Worm (Caenorhabditis elegans) whole organism, young adult: ENCODE results near the gene col-144.

Source experiments
- B0035.1 ChIP-seq: sonication (generic microtip); optimal IDR thresholded peaks from 2 replicates; lab custom pipeline; 2016; ENCODE audit warnings: missing genetic modification characterization, mild to moderate bottlenecking, missing compliant biosample characterization, missing genotype, missing genetic modification reagents
- F10E7.11 ChIP-seq: sonication (generic microtip); optimal IDR thresholded peaks from 2 replicates; lab custom pipeline; 2017; ENCODE audit warnings: mild to moderate bottlenecking, missing genetic modification characterization, moderate library complexity, missing compliant biosample characterization
- F23B12.7 ChIP-seq: sonication (generic microtip); optimal IDR thresholded peaks from 2 replicates; lab custom pipeline; 2017; ENCODE audit warnings: missing genetic modification characterization, mild to moderate bottlenecking, missing compliant biosample characterization, antibody characterized with exemption, moderate library complexity; ENCODE audit not compliant: insufficient read depth
- F37B4.10 ChIP-seq: fragments of 200-800 bp; sonication (Bioruptor generic); IDR thresholded peaks from 2 replicates; pipeline ENCODE4 v1.3.6; 2022; ENCODE audit warnings: missing genetic modification characterization, missing compliant biosample characterization
- F52B5.7 ChIP-seq: sonication (generic microtip); optimal IDR thresholded peaks from 2 replicates; lab custom pipeline; 2016; ENCODE audit warnings: mild to moderate bottlenecking, missing genetic modification characterization, missing compliant biosample characterization
- F57C9.4 ChIP-seq: sonication (generic microtip); optimal IDR thresholded peaks from 2 replicates; lab custom pipeline; 2017; ENCODE audit warnings: mild to moderate bottlenecking, missing genetic modification characterization, missing compliant biosample characterization
- K11D2.4 ChIP-seq: fragments of 200-800 bp; sonication (Bioruptor generic); IDR thresholded peaks from 2 replicates; pipeline ENCODE4 v1.3.6; 2022; ENCODE audit warnings: missing genetic modification reagents, missing genetic modification characterization, missing compliant biosample characterization
- K12H6.12 ChIP-seq: fragments of 200-800 bp; sonication (Bioruptor generic); optimal IDR thresholded peaks from 2 replicates; lab custom pipeline; 2018; ENCODE audit warnings: mild to moderate bottlenecking, missing genetic modification characterization, missing compliant biosample characterization
- Y53F4B.3 ChIP-seq: fragments of 200-800 bp; sonication (Bioruptor generic); IDR thresholded peaks from 2 replicates; pipeline ENCODE4 v1.3.6; 2022; ENCODE audit warnings: missing genetic modification reagents, missing genetic modification characterization, missing compliant biosample characterization
- Y53G8AR.9 ChIP-seq: fragments of 200-800 bp; sonication (Bioruptor generic); conservative IDR thresholded peaks from 2 replicates; pipeline ENCODE4 v1.3.6; 2022; ENCODE audit warnings: missing genetic modification reagents, missing genetic modification characterization, missing compliant biosample characterization
- Y67H2A.10 ChIP-seq: fragments of 200-800 bp; sonication (Bioruptor generic); conservative IDR thresholded peaks from 2 replicates; pipeline ENCODE4 v1.3.6; 2022; ENCODE audit warnings: missing genetic modification reagents, missing genetic modification characterization, missing compliant biosample characterization
- akir-1 ChIP-seq: fragments of 200-800 bp; sonication (Bioruptor generic); optimal IDR thresholded peaks from 2 replicates; lab custom pipeline; 2018; ENCODE audit warnings: mild to moderate bottlenecking, missing genetic modification characterization, moderate library complexity, missing compliant biosample characterization
- bed-1 ChIP-seq: fragments of 200-800 bp; sonication (Bioruptor generic); IDR thresholded peaks from 2 replicates; pipeline ENCODE4 v1.3.6; 2022; ENCODE audit warnings: missing genetic modification reagents, missing genetic modification characterization, missing compliant biosample characterization
- cebp-1 ChIP-seq, 2 experiments: fragments of 200-800 bp in 1 of 2; sonication (Bioruptor generic) in 1 of 2; sonication (generic microtip) in 1 of 2; IDR thresholded peaks in 1 of 2; optimal IDR thresholded peaks in 1 of 2; 2 replicates each; pipeline versions ENCODE4 v1.3.6 to Lab custom; 2017 to 2022; ENCODE audit warnings: missing compliant biosample characterization in 2 of 2, missing genetic modification characterization in 2 of 2, mild to moderate bottlenecking in 1 of 2, missing genetic modification reagents in 1 of 2, moderate library complexity in 1 of 2
- ceh-100 ChIP-seq: fragments of 200-800 bp; sonication (Bioruptor generic); IDR thresholded peaks from 2 replicates; pipeline ENCODE4 v1.3.6; 2022; ENCODE audit warnings: missing genetic modification reagents, missing genetic modification characterization, missing compliant biosample characterization
- ceh-58 ChIP-seq: fragments of 200-800 bp; sonication (Bioruptor generic); IDR thresholded peaks from 2 replicates; pipeline ENCODE4 v1.3.6; 2022; ENCODE audit warnings: missing genetic modification characterization, missing compliant biosample characterization
- dox-1 ChIP-seq: fragments of 200-800 bp; sonication (Bioruptor generic); IDR thresholded peaks from 2 replicates; pipeline ENCODE4 v1.3.6; 2022; ENCODE audit warnings: missing genetic modification reagents, missing genetic modification characterization, missing compliant biosample characterization
- efl-1 ChIP-seq: fragments of 150-350 bp; optimal IDR thresholded peaks from 2 replicates; lab custom pipeline; 2014; ENCODE audit warnings: missing biosample characterization, missing genetic modification reagents, missing genetic modification characterization
- ekl-4 ChIP-seq: fragments of 200-800 bp; sonication (Bioruptor generic); IDR thresholded peaks from 2 replicates; pipeline ENCODE4 v1.3.6; 2022; ENCODE audit warnings: missing genetic modification reagents, missing genetic modification characterization, missing compliant biosample characterization
- fkh-3 ChIP-seq: sonication (generic microtip); optimal IDR thresholded peaks from 2 replicates; lab custom pipeline; 2016; ENCODE audit warnings: mild to moderate bottlenecking, missing genetic modification characterization, missing compliant biosample characterization
- hlh-12 ChIP-seq: sonication (generic microtip); optimal IDR thresholded peaks from 2 replicates; lab custom pipeline; 2016; ENCODE audit warnings: missing genetic modification characterization, missing compliant biosample characterization
- hmg-20 ChIP-seq: fragments of 200-800 bp; sonication (Bioruptor generic); IDR thresholded peaks from 2 replicates; pipeline ENCODE4 v1.3.6; 2022; ENCODE audit warnings: missing genetic modification reagents, missing genetic modification characterization, missing compliant biosample characterization
- hrde-1 ChIP-seq: sonication (generic microtip); optimal IDR thresholded peaks from 2 replicates; lab custom pipeline; 2016; ENCODE audit warnings: missing genetic modification characterization, mild to moderate bottlenecking, missing compliant biosample characterization, moderate library complexity, missing genotype, missing genetic modification reagents, borderline replicate concordance
- let-607 ChIP-seq, 2 experiments: fragments of 200-800 bp in 1 of 2; sonication (Bioruptor generic) in 1 of 2; sonication (generic microtip) in 1 of 2; optimal IDR thresholded peaks; 2 replicates each; lab custom pipeline; 2016 to 2018; ENCODE audit warnings: mild to moderate bottlenecking in 2 of 2, missing compliant biosample characterization in 2 of 2, missing genetic modification characterization in 2 of 2, moderate library complexity in 2 of 2, missing genotype in 1 of 2
- lin-35 ChIP-seq, 3 experiments: fragments of 150-350 bp in 2 of 3; sonication (generic microtip) in 1 of 3; optimal IDR thresholded peaks; 2 replicates each; lab custom pipeline; 2014 to 2018; ENCODE audit warnings: missing biosample characterization in 3 of 3, missing genetic modification characterization in 3 of 3, missing genetic modification reagents in 3 of 3
- lin-40 ChIP-seq: sonication (generic microtip); optimal IDR thresholded peaks from 2 replicates; lab custom pipeline; 2016; ENCODE audit warnings: missing genetic modification characterization, mild to moderate bottlenecking, missing compliant biosample characterization, missing genotype, missing genetic modification reagents
- lin-54 ChIP-seq: fragments of 200-800 bp; sonication (Bioruptor generic); optimal IDR thresholded peaks from 2 replicates; lab custom pipeline; 2018; ENCODE audit warnings: mild to moderate bottlenecking, missing genetic modification characterization, missing compliant biosample characterization
- lsl-1 ChIP-seq: fragments of 200-800 bp; sonication (Bioruptor generic); optimal IDR thresholded peaks from 2 replicates; lab custom pipeline; 2018; ENCODE audit warnings: mild to moderate bottlenecking, missing genetic modification characterization, moderate library complexity, missing compliant biosample characterization
- madf-10 ChIP-seq: sonication (generic microtip); optimal IDR thresholded peaks from 2 replicates; lab custom pipeline; 2016; ENCODE audit warnings: mild to moderate bottlenecking, missing genetic modification characterization, missing compliant biosample characterization
- madf-6 ChIP-seq: fragments of 200-800 bp; sonication (Bioruptor generic); IDR thresholded peaks from 2 replicates; pipeline ENCODE4 v1.3.6; 2022; ENCODE audit warnings: missing genetic modification reagents, missing genetic modification characterization, missing compliant biosample characterization
- mes-4 ChIP-seq: sonication (generic microtip); optimal IDR thresholded peaks from 2 replicates; lab custom pipeline; 2016; ENCODE audit warnings: missing genotype, missing genetic modification characterization, missing compliant biosample characterization
- nfyb-1 ChIP-seq: fragments of 200-800 bp; sonication (Bioruptor generic); IDR thresholded peaks from 2 replicates; pipeline ENCODE4 v1.3.6; 2022; ENCODE audit warnings: missing genetic modification reagents, missing genetic modification characterization, missing compliant biosample characterization
- nhr-120 ChIP-seq: fragments of 200-800 bp; sonication (Bioruptor generic); IDR thresholded peaks from 2 replicates; pipeline ENCODE4 v1.3.6; 2022; ENCODE audit warnings: missing genetic modification characterization, missing compliant biosample characterization
- nhr-27 ChIP-seq: fragments of 200-800 bp; sonication (Bioruptor generic); optimal IDR thresholded peaks from 2 replicates; lab custom pipeline; 2018; ENCODE audit warnings: mild to moderate bottlenecking, missing genetic modification characterization, moderate library complexity, missing compliant biosample characterization
- pbrm-1 ChIP-seq: fragments of 200-800 bp; sonication (Bioruptor generic); IDR thresholded peaks from 2 replicates; pipeline ENCODE4 v1.3.6; 2022; ENCODE audit warnings: missing genetic modification reagents, missing genetic modification characterization, missing compliant biosample characterization
- repo-1 ChIP-seq: sonication (generic microtip); optimal IDR thresholded peaks from 2 replicates; lab custom pipeline; 2017; ENCODE audit warnings: mild to moderate bottlenecking, missing genetic modification characterization, missing compliant biosample characterization
- snpc-1.3 ChIP-seq: sonication (generic microtip); optimal IDR thresholded peaks from 2 replicates; lab custom pipeline; 2017; ENCODE audit warnings: missing genetic modification characterization, mild to moderate bottlenecking, missing compliant biosample characterization, antibody characterized with exemption, moderate library complexity, missing genotype, missing genetic modification reagents; ENCODE audit not compliant: insufficient read depth
- snpc-3.4 ChIP-seq: sonication (generic microtip); optimal IDR thresholded peaks from 2 replicates; lab custom pipeline; 2017; ENCODE audit warnings: missing genetic modification characterization, mild to moderate bottlenecking, missing compliant biosample characterization, antibody characterized with exemption, moderate library complexity, missing genotype, missing genetic modification reagents
- unc-130 ChIP-seq: sonication (generic microtip); optimal IDR thresholded peaks from 2 replicates; lab custom pipeline; 2016; ENCODE audit warnings: missing genetic modification reagents, missing genetic modification characterization, missing compliant biosample characterization
- unc-62 ChIP-seq: fragments of 150-350 bp; optimal IDR thresholded peaks from 2 replicates; lab custom pipeline; 2014; ENCODE audit warnings: missing biosample characterization, missing genetic modification reagents, missing genetic modification characterization
- ztf-26 ChIP-seq: sonication (generic microtip); optimal IDR thresholded peaks from 2 replicates; lab custom pipeline; 2017; ENCODE audit warnings: missing genetic modification characterization, missing compliant biosample characterization

Gene col-144

DNA sequence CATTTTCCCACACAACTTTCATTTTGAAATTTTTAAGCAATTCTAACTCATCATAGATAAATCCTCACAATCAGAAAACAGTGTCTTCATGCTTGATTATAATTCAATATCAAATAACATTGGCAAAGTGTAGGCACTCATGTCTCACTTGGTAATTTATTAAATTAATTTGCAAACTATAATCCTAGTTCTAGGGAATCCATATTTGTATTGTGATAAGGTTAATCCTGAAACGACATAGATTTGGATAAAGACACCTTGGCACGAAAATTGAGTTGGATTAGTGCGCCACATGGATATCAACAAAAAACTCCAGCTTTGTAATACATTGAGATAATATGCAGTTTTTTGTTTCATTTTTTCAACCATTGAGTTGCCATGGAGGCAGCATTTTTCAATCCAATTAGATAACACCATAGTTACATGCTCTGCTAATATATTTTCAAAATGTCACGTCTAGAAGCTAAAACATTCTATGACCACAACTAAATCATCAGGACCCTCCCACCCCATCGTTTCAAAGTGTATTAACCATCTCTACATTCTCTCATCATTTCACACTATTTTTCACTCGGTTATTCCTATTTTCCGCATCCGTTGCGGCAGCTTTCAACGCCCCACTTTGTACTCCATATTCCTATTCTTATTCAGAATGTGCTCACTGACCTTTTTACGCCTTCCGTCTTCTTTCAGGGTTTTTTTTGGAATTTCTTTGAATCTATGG, 23.4 kb upstream of the col-144 start:
- TF ChIP-seq ceh-100 (GFP tag; lab: Robert Waterston, UW) = no peak
- no peak for TF ChIP-seq Y67H2A.10
- TF ChIP-seq snpc-1.3 (tag; lab: Kevin White, UChicago) = no peak
- TF ChIP-seq madf-6 (GFP tag; lab: Robert Waterston, UW) = no peak
- no peak for TF ChIP-seq unc-130 (GFP tag; lab: Kevin White, UChicago)
- TF ChIP-seq fkh-3 (tag; lab: Kevin White, UChicago) = no peak
- TF ChIP-seq Y53G8AR.9 (GFP tag; lab: Robert Waterston, UW) = no peak
- TF ChIP-seq bed-1 (GFP tag; lab: Robert Waterston, UW) = no peak
- TF ChIP-seq hlh-12 (tag; lab: Kevin White, UChicago) = no peak

DNA sequence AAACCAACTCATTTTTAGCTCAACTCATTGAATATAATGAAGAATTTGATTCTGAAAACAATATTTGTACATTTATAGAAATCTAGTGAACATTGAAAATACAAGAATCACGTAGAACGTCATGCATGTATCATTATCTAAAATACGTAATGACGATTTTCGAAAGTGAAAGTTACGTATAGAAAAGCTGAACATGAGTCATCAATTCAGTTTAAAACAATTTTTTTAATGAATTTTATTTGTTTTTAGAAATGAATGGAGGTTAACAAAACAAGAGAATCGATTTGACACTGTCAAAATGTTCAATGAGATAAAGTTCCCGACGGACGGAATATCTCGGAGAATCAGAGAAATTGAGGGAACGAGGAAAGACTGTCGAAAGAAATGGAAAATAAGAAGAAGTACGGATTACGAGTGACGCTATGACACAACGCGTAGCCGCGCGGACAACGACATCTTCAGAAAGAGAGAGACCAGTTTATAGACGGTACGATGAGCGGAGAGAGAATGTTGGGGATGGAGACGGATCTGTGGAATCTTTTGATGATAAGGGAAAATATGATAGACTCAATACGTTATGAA, 21.3 kb upstream of the col-144 start, which contains the start of gene ptr-1:
TSS of gene ptr-1 (minus strand) at position 51 of the 582 bp plus-strand sequence.
- TF ChIP-seq F10E7.11 (no peak), F37B4.10 (GFP tag; lab: Robert Waterston, UW) (0 out of 2 replicates have a peak, but pooled peaks have one; percentile 44)

DNA sequence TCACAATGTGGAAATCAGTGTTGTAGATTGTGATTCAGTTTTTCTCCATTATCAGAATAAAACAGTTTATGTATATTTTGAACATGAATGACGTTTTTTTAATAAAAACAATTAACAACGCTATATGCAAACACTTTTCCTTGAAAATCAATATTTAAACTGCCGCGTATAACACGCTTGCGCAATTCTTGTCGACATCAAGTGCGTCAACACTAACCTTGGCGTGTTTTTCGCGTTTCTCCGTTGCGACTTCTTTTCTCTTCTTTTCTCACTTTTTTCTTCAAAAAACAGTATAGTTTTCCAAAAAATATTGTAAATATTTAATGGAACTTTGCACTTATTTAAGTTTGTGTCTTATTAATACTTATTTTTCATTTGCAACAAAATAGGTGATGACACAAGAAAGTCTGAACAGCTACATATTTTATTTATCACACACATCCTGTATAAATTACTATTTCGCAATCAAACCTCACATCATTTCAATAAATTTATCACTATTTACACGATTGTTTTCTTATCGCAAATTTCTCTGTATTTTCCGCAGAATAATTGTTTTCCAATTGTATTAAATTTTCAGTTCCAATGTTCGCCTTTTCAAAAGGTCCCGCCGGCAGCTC, 14.9 kb upstream of the col-144 start, which contains the start of gene spas-1:
TSS of gene spas-1 (plus strand) at position 572 of the 620 bp plus-strand sequence.
- peak; percentile 56 for TF ChIP-seq ztf-26 (tag; lab: Kevin White, UChicago)
- no peak for TF ChIP-seq snpc-1.3 (tag; lab: Kevin White, UChicago)
- TF ChIP-seq lsl-1 (GFP tag; lab: Kevin White, UChicago) = peak; percentile 54
- peak; percentile 38 for TF ChIP-seq repo-1
- no peak for TF ChIP-seq nhr-27 (tag; lab: Kevin White, UChicago)
- peak; percentile 83; the same call in 1 of the 2 replicates for TF ChIP-seq pbrm-1 (GFP tag; lab: Robert Waterston, UW)
- TF ChIP-seq nhr-120 (GFP tag; lab: Robert Waterston, UW) = no peak
- TF ChIP-seq efl-1 (GFP tag; lab: Kevin White, UChicago) = peak; percentile 79
- TF ChIP-seq unc-62 (GFP tag; lab: Kevin White, UChicago) = no peak
- peak; percentile 40; the same call in 1 of the 2 replicates for TF ChIP-seq K11D2.4
- no peak for TF ChIP-seq Y53F4B.3 (GFP tag; lab: Robert Waterston, UW)
- TF ChIP-seq madf-10 (tag; lab: Kevin White, UChicago) = peak; percentile 52
- TF ChIP-seq akir-1 = no peak
- TF ChIP-seq hmg-20 = no peak
- TF ChIP-seq let-607 (tag; optimal IDR thresholded peaks at IDR 0.05; lab: Kevin White, UChicago) = peak in 1 of 2 experiments; percentile 47
- TF ChIP-seq ceh-58 (GFP tag; lab: Robert Waterston, UW) = no peak
- 0 out of 2 replicates have a peak, but pooled peaks have one; percentile 37 for TF ChIP-seq cebp-1 (GFP tag; IDR thresholded peaks at IDR 0.05; lab: Robert Waterston, UW)
- peak; percentile 89 for TF ChIP-seq cebp-1 (tag; optimal IDR thresholded peaks at IDR 0.05; lab: Kevin White, UChicago)
- TF ChIP-seq K12H6.12 = peak; percentile 48
- no peak for TF ChIP-seq mes-4
- peak; percentile 85 for TF ChIP-seq dox-1 (GFP tag; lab: Robert Waterston, UW)
- TF ChIP-seq snpc-3.4 (tag; lab: Kevin White, UChicago) = peak; percentile 71
- TF ChIP-seq lin-54 (GFP tag; lab: Kevin White, UChicago) = peak; percentile 97
- no peak for TF ChIP-seq F57C9.4 (tag; lab: Kevin White, UChicago)
- peak; percentile 10 for TF ChIP-seq B0035.1
- TF ChIP-seq nfyb-1 (GFP tag; lab: Robert Waterston, UW) = peak; percentile 56; the same call in 1 of the 2 replicates
- TF ChIP-seq ekl-4 (GFP tag; lab: Robert Waterston, UW) = peak; percentile 70; the same call in 1 of the 2 replicates
- peak; percentile 23 to 96 (median 81) for TF ChIP-seq lin-35 (GFP tag; optimal IDR thresholded peaks at IDR 0.05; lab: Kevin White, UChicago)
- peak; percentile 86 for TF ChIP-seq lin-40 (tag; lab: Kevin White, UChicago)
- TF ChIP-seq F23B12.7 (tag; lab: Kevin White, UChicago) = peak; percentile 88
- no peak for TF ChIP-seq hrde-1 (tag; lab: Kevin White, UChicago)
- no peak for TF ChIP-seq F52B5.7
